Worm (Caenorhabditis elegans): ENCODE results near the gene C24A3.1.

The C24A3.1 gene

DNA sequence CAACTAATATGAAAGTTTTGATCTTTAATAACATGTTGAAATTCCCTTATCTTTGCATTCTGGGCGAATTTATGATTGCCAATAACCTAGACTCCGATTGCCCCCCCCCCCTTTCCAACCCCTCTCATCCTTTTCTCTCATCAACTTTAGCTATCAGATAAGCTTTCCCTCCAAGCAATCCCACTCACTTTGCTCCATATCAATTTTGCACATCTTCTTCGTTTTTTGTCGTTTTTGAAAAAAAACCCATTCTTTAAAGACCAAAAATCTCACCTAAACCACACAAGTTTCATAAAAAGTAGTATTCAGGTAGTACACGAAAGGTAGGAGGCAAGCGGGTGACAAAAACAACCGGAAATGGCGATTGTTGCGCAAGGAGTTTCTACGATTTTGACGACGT lies 11.0 kb upstream of the C24A3.1 start, which contains the start of gene twk-18:
TSS of gene twk-18 (plus strand) at position 301 of the 400 bp plus-strand sequence.
- TF ChIP-seq snpc-4 (tag; optimal IDR thresholded peaks at IDR 0.05), result no peak
- TF ChIP-seq nhr-28 (tag; optimal IDR thresholded peaks at IDR 0.05), result no peak
- no peak for TF ChIP-seq lsy-2 (tag; optimal IDR thresholded peaks at IDR 0.05)
- TF ChIP-seq unc-62 (GFP tag; optimal IDR thresholded peaks at IDR 0.05), result no peak

DNA sequence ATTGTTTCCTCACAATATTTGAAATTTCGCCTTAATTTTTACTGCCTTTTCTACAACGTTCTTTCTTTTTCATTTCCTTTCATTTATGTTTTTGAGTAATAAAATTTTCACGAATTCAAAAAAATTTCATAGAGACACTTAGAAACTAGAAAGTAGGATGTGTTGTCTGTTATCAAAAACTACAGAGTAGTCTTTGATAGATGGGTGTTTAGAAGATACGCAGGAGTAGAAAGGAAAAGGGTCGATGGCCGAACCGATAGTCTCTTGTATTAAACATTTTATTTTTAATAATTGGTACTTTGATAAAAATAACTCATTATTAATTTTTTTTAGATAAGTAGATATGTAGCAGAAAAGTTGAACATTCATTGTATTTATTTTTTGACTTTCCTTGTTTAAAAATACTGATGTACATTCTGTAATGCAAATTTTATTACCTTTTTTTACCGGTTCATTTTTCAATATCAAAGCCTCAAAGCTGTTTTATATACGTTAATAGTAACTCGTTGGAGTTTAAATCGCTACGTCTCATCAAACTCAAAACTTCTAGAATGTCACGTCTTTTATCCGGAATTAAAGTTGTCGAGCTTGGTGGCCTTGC lies 6.9 kb upstream of the C24A3.1 start, which contains the start of gene C24A3.4:
TSS of gene C24A3.4 (plus strand) at position 551 of the 601 bp plus-strand sequence.
- TF ChIP-seq ztf-11 (tag; optimal IDR thresholded peaks at IDR 0.05) (no peak), nhr-2 (tag; optimal IDR thresholded peaks at IDR 0.05) (no peak), unc-39 (tag; optimal IDR thresholded peaks at IDR 0.05) (no peak)

DNA sequence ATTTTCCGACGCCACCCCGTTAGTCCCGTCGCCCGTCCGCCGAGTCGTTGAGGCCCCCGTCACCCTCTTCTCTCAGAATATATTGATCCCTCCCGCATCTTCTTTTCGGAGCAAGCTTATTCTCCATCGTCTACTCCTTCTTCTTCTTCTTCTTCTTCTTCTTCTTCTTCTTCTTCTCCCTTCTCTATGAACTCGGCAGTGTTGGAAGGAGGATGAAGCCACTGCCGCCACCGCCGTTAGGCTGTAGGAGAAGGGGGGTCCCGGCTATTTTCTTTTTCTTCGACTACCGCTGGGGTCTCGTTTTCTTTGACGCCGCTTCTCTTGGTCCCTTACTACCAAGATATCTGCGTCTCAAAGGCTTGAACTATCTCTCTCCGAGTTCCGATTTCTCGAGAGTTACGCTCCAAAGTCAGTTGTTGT lies 3.3 kb upstream of the C24A3.1 start:
- TF ChIP-seq unc-120 (tag; optimal IDR thresholded peaks at IDR 0.05; ENCODE audit: poor library complexity, severe bottlenecking) (peak; percentile 77), nhr-76 (tag; optimal IDR thresholded peaks at IDR 0.05) (no peak), drap-1 (GFP tag; optimal IDR thresholded peaks at IDR 0.05) (peak; percentile 29), unc-62 (GFP tag; optimal IDR thresholded peaks at IDR 0.05) (peak; percentile 42), mls-2 (tag; optimal IDR thresholded peaks at IDR 0.05) (peak; percentile 50), ces-1 (GFP tag; optimal IDR thresholded peaks at IDR 0.05) (peak; percentile 30), ceh-43 (GFP tag; optimal IDR thresholded peaks at IDR 0.05) (no peak), cnd-1 (tag; optimal IDR thresholded peaks at IDR 0.05) (no peak), unc-39 (tag; optimal IDR thresholded peaks at IDR 0.05) (no peak), hlh-1 (tag; optimal IDR thresholded peaks at IDR 0.05) (peak; percentile 89), sptf-1 (tag; optimal IDR thresholded peaks at IDR 0.05) (peak; percentile 55), lin-32 (GFP tag; optimal IDR thresholded peaks at IDR 0.05) (no peak)

DNA sequence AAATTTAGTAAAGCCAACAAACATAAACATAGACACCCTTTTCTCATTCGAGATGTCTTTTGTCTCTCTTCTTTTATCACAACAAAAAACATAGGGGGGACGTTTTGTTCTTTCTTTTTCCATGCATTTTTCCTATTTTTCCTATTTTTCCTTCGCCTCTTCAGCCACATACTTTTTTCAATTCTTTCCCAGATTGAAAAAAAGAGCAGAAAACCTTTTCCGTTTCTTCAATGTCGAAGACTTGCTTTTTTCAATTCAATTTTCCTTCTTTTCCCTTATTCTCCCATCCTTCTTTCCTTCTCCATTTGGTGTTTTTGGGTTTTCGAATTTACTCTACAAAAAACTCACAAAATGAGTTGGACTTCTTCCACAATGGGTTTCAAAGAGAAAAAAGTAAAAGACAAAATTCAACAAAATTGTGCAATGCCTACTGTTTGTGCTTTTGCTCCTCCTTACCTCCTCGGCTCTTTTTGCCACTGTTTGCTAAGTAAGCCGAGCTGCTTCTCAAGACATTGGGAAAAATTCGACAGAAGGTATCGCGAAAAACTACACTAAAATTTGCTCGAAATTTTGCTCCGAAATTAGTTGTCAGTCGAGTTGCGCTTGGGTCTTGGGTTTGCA lies 2.3 kb upstream of the C24A3.1 start:
- TF ChIP-seq lin-13 (tag; optimal IDR thresholded peaks at IDR 0.05) (no peak), ces-1 (GFP tag; optimal IDR thresholded peaks at IDR 0.05) (peak; percentile 58)

DNA sequence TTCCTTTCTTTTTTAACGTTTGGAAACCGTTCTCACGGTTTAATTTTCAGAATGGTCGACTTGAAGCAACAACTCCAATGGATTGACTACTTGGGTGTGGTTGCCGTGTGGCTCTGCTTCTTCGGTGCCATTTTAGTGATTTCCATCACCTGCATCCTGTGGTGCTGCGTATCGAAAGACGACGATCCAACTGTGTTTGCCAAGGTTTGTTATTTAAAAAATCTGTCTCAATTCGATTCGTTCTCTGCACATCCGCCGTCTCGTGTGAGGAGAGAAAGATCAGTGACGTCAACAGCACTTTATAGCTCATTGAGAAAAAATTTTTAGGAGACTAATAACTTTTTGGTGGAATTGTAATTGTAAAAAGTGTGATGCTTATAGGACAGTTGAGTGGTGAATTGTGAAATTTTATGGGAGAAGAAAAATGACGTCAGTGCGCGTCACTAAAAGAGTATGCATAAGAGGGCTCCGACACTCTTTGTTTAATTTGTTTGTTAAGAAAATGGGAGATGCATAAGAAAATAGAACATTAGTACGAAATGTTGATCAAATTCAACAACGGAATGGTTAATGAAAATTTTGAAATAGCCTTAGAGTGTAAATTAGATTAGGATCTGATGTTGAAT lies 1.3 kb upstream of the C24A3.1 start, which contains the start of gene C24A3.2:
TSS of gene C24A3.2 (plus strand) at position 51 of the 626 bp plus-strand sequence.
- TF ChIP-seq zip-8 (tag; optimal IDR thresholded peaks at IDR 0.05), result no peak
- TF ChIP-seq ces-1 (GFP tag; optimal IDR thresholded peaks at IDR 0.05), result peak; percentile 39

DNA sequence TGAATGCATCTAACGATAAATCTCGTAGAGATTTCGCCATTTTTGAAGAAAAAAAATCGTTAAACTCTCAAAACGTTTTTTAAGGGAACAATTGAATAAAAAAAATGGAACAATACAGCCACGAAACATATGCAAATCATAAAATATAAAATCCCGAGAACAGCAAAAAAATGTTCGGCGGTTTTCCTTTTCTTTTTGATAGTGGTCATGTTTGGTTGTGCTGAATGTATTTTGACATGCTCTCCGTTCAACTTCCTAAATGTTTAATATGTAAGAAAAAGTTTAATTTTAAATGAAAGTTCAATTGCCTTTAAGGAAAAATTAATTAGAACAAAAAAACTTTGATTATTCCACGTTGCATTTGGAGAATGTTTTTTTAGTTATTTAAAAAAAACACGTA lies 11.5 kb downstream of the C24A3.1 start, which contains the start of gene C24A3.9:
TSS of gene C24A3.9 (minus strand) at position 101 of the 400 bp plus-strand sequence.
- no peak for TF ChIP-seq drap-1 (GFP tag; optimal IDR thresholded peaks at IDR 0.05)
- no peak for TF ChIP-seq mep-1 (tag; optimal IDR thresholded peaks at IDR 0.05)
- no peak for TF ChIP-seq zip-8 (tag; optimal IDR thresholded peaks at IDR 0.05)
- no peak for TF ChIP-seq nhr-76 (tag; optimal IDR thresholded peaks at IDR 0.05)
- no peak for TF ChIP-seq mls-2 (tag; optimal IDR thresholded peaks at IDR 0.05)
- TF ChIP-seq sptf-1 (tag; optimal IDR thresholded peaks at IDR 0.05), result no peak

DNA sequence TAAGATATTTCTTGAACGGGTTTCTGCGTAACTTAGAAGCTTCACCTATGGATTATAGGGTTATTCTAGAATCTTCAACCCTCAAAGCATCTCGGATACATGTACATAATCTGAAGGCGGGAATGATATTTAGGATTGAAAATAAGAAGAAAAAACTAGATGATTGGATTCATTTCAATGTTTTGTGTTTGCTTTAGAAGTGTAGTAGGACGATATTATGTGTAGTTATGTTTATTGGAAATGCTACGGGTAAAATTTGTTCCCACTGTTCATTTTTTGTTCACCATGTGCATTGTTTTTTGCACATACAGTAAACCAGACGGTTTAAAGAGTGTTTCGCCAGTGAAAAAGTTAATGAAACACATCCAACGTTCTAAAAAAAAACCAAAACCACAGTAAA lies 12.6 kb downstream of the C24A3.1 start:
- TF ChIP-seq flh-1 (GFP tag; optimal IDR thresholded peaks at IDR 0.05) (no peak), ceh-39 (tag; optimal IDR thresholded peaks at IDR 0.05) (no peak), ztf-11 (tag; optimal IDR thresholded peaks at IDR 0.05) (no peak), ham-2 (GFP tag; optimal IDR thresholded peaks at IDR 0.05) (no peak), elt-1 (tag; optimal IDR thresholded peaks at IDR 0.05; ENCODE audit: borderline replicate concordance, insufficient read depth) (no peak), sem-2 (GFP tag; optimal IDR thresholded peaks at IDR 0.05) (no peak), cnd-1 (tag; optimal IDR thresholded peaks at IDR 0.05) (no peak)

Measured in whole organism, mixed stage, embryonic.